Fruit fly (Drosophila melanogaster) whole organism, embryonic: ENCODE results near the gene CG1103.

Experiments used
- ATbp ChIP-seq: fragments of 200-800 bp; sonication (Bioruptor generic); optimal IDR thresholded peaks from 2 replicates; lab custom pipeline; 2017; ENCODE audit warnings: missing biosample characterization, mild to moderate bottlenecking, missing genetic modification characterization, missing genetic modification reagents
- Aef1 ChIP-seq: fragments of 200-800 bp; sonication (Bioruptor generic); IDR thresholded peaks from 3 replicates; pipeline ENCODE4 v1.3.6; 2022; ENCODE audit warnings: missing biosample characterization, missing genetic modification characterization
- Atf-2 ChIP-seq: fragments of 200-800 bp; sonication (Bioruptor generic); optimal IDR thresholded peaks from 2 replicates; lab custom pipeline; 2016; ENCODE audit warnings: missing biosample characterization, missing genetic modification characterization
- BtbVII ChIP-seq: fragments of 200-800 bp; sonication (Bioruptor generic); optimal IDR thresholded peaks from 3 replicates; lab custom pipeline; 2017; ENCODE audit warnings: missing biosample characterization, mild to moderate bottlenecking, missing genetic modification characterization
- CG10565 ChIP-seq: fragments of 200-800 bp; sonication (Bioruptor generic); optimal IDR thresholded peaks from 3 replicates; lab custom pipeline; 2016; ENCODE audit warnings: missing biosample characterization, mild to moderate bottlenecking, missing genetic modification characterization
- CG11085 ChIP-seq: fragments of 200-800 bp; sonication (Bioruptor generic); IDR thresholded peaks from 2 replicates; pipeline ENCODE4 v1.3.6; 2022; ENCODE audit warnings: missing biosample characterization, missing genetic modification characterization
- CG13624 ChIP-seq: fragments of 200-800 bp; sonication (Bioruptor generic); optimal IDR thresholded peaks from 2 replicates; lab custom pipeline; 2016; ENCODE audit warnings: missing biosample characterization, missing genetic modification characterization
- CG14710 ChIP-seq: fragments of 200-800 bp; sonication (Bioruptor generic); optimal IDR thresholded peaks from 3 replicates; lab custom pipeline; 2019; ENCODE audit warnings: missing biosample characterization, mild to moderate bottlenecking, missing genetic modification characterization, moderate library complexity
- CG16779 ChIP-seq: fragments of 200-800 bp; sonication (Bioruptor generic); IDR thresholded peaks from 2 replicates; pipeline ENCODE4 v1.3.6; 2022; ENCODE audit warnings: missing biosample characterization, missing genetic modification characterization
- CG17186 ChIP-seq: fragments of 200-800 bp; sonication (Bioruptor generic); optimal IDR thresholded peaks from 3 replicates; lab custom pipeline; 2017; ENCODE audit warnings: missing biosample characterization, missing genetic modification reagents, missing genetic modification characterization
- CG17328 ChIP-seq: fragments of 200-800 bp; sonication (Bioruptor generic); IDR thresholded peaks from 2 replicates; pipeline ENCODE4 v1.3.6; 2022; ENCODE audit warnings: missing biosample characterization, missing genetic modification characterization
- CG17385 ChIP-seq: fragments of 200-800 bp; sonication (Bioruptor generic); optimal IDR thresholded peaks from 3 replicates; lab custom pipeline; 2018; ENCODE audit warnings: missing biosample characterization, mild to moderate bottlenecking, missing genetic modification characterization
- CG17612 ChIP-seq: fragments of 200-800 bp; sonication (Bioruptor generic); IDR thresholded peaks from 2 replicates; pipeline ENCODE4 v1.3.6; 2022; ENCODE audit warnings: missing biosample characterization, missing genetic modification characterization
- CG18476 ChIP-seq: fragments of 200-800 bp; sonication (Bioruptor generic); optimal IDR thresholded peaks from 2 replicates; lab custom pipeline; 2016; ENCODE audit warnings: missing biosample characterization, mild to moderate bottlenecking, missing genetic modification characterization
- CG31388 ChIP-seq: fragments of 200-800 bp; sonication (Bioruptor generic); optimal IDR thresholded peaks from 2 replicates; lab custom pipeline; 2016; ENCODE audit warnings: missing biosample characterization, missing genetic modification characterization
- CG32532 ChIP-seq: fragments of 200-800 bp; sonication (Bioruptor generic); IDR thresholded peaks from 2 replicates; pipeline ENCODE4 v1.3.6; 2022; ENCODE audit warnings: missing biosample characterization, missing genetic modification characterization
- CG3995 ChIP-seq: fragments of 200-800 bp; sonication (Bioruptor generic); optimal IDR thresholded peaks from 3 replicates; lab custom pipeline; 2016; ENCODE audit warnings: missing biosample characterization, missing genetic modification characterization
- CG4404 ChIP-seq: fragments of 200-800 bp; sonication (Bioruptor generic); IDR thresholded peaks from 2 replicates; pipeline ENCODE4 v1.3.6; 2022; ENCODE audit warnings: missing biosample characterization, missing genetic modification characterization
- CG5245 ChIP-seq: fragments of 200-800 bp; sonication (Bioruptor generic); optimal IDR thresholded peaks from 3 replicates; lab custom pipeline; 2016; ENCODE audit warnings: missing biosample characterization, missing genetic modification characterization
- CG6689 ChIP-seq: fragments of 200-800 bp; sonication (Bioruptor generic); IDR thresholded peaks from 2 replicates; pipeline ENCODE4 v1.3.6; 2022; ENCODE audit warnings: missing biosample characterization, missing genetic modification characterization
- CG6813 ChIP-seq: fragments of 200-800 bp; sonication (Bioruptor generic); optimal IDR thresholded peaks from 2 replicates; lab custom pipeline; 2017; ENCODE audit warnings: missing biosample characterization, missing genetic modification characterization, mild to moderate bottlenecking, moderate library complexity, missing genetic modification reagents
- Chrac-16 ChIP-seq: fragments of 200-800 bp; sonication (Bioruptor generic); optimal IDR thresholded peaks from 3 replicates; lab custom pipeline; 2016; ENCODE audit warnings: missing biosample characterization, missing genetic modification characterization
- D19A ChIP-seq: fragments of 200-800 bp; optimal IDR thresholded peaks from 3 replicates; lab custom pipeline; 2019; ENCODE audit warnings: missing biosample characterization, mild to moderate bottlenecking, missing genetic modification characterization, moderate library complexity
- Doc3 ChIP-seq: fragments of 200-800 bp; sonication (Bioruptor generic); IDR thresholded peaks from 3 replicates; pipeline ENCODE4 v1.3.6; 2022; ENCODE audit warnings: missing biosample characterization, missing genetic modification characterization; ENCODE audit not compliant: partially characterized antibody
- Drgx ChIP-seq: fragments of 200-800 bp; sonication (Bioruptor generic); IDR thresholded peaks from 2 replicates; pipeline ENCODE4 v1.3.6; 2022; ENCODE audit warnings: missing biosample characterization, missing genetic modification characterization
- E2f2 ChIP-seq: fragments of 200-800 bp; sonication (Bioruptor generic); IDR thresholded peaks from 2 replicates; pipeline ENCODE4 v1.3.6; 2022; ENCODE audit warnings: missing biosample characterization, missing genetic modification characterization
- Ets65A ChIP-seq: fragments of 200-800 bp; sonication (Bioruptor generic); peaks from one replicate; lab custom pipeline; 2016; ENCODE audit warnings: missing biosample characterization, missing genetic modification characterization
- HLH54F ChIP-seq: fragments of 200-800 bp; sonication (Bioruptor generic); optimal IDR thresholded peaks from 3 replicates; lab custom pipeline; 2016; ENCODE audit warnings: missing biosample characterization, missing genetic modification characterization
- Hr3 ChIP-seq: fragments of 200-800 bp; sonication (Bioruptor generic); optimal IDR thresholded peaks from 3 replicates; lab custom pipeline; 2016; ENCODE audit warnings: missing biosample characterization, missing genetic modification characterization
- MBD-R2 ChIP-seq: fragments of 200-800 bp; sonication (Bioruptor generic); IDR thresholded peaks from 2 replicates; pipeline ENCODE4 v1.3.6; 2022; ENCODE audit warnings: missing biosample characterization, missing genetic modification characterization
- MESR4 ChIP-seq: fragments of 200-800 bp; sonication (Bioruptor generic); optimal IDR thresholded peaks from 2 replicates; lab custom pipeline; 2018; ENCODE audit warnings: missing biosample characterization, mild to moderate bottlenecking, missing genetic modification characterization, moderate library complexity
- Med ChIP-seq: fragments of 200-800 bp; sonication (Bioruptor generic); peaks from one replicate; lab custom pipeline; 2016; ENCODE audit warnings: missing biosample characterization, missing genetic modification characterization, mild to moderate bottlenecking, inconsistent platforms, moderate library complexity
- PHDP ChIP-seq: fragments of 200-800 bp; sonication (Bioruptor generic); optimal IDR thresholded peaks from 3 replicates; lab custom pipeline; 2018; ENCODE audit warnings: missing biosample characterization, mild to moderate bottlenecking, missing genetic modification characterization, moderate library complexity
- Scr ChIP-seq: fragments of 200-800 bp; sonication (Bioruptor generic); IDR thresholded peaks from 2 replicates; pipeline ENCODE4 v1.3.6; 2022; ENCODE audit warnings: missing biosample characterization, missing genetic modification characterization; ENCODE audit not compliant: partially characterized antibody
- Ssrp ChIP-seq: fragments of 200-800 bp; sonication (Bioruptor generic); optimal IDR thresholded peaks from 2 replicates; lab custom pipeline; 2018; ENCODE audit warnings: missing biosample characterization, mild to moderate bottlenecking, missing genetic modification characterization, moderate library complexity
- ara ChIP-seq: fragments of 200-800 bp; sonication (Bioruptor generic); IDR thresholded peaks from 2 replicates; pipeline ENCODE4 v1.3.6; 2022; ENCODE audit warnings: missing biosample characterization, missing genetic modification characterization
- ase ChIP-seq: fragments of 200-800 bp; sonication (Bioruptor generic); IDR thresholded peaks from 3 replicates; pipeline ENCODE4 v1.3.6; 2022; ENCODE audit warnings: missing biosample characterization, missing genetic modification characterization
- ci ChIP-seq: fragments of 200-800 bp; sonication (Bioruptor generic); IDR thresholded peaks from 3 replicates; pipeline ENCODE4 v1.3.6; 2022; ENCODE audit warnings: missing biosample characterization, missing genetic modification characterization
- cwo ChIP-seq: fragments of 200-800 bp; sonication (Bioruptor generic); optimal IDR thresholded peaks from 3 replicates; lab custom pipeline; 2017; ENCODE audit warnings: missing biosample characterization, missing genetic modification characterization, mild to moderate bottlenecking, moderate library complexity, missing genetic modification reagents
- dysf ChIP-seq: fragments of 200-800 bp; sonication (Bioruptor generic); IDR thresholded peaks from 3 replicates; pipeline ENCODE4 v1.3.6; 2022; ENCODE audit warnings: missing biosample characterization, missing genetic modification characterization
- gce ChIP-seq: fragments of 200-800 bp; sonication (Bioruptor generic); IDR thresholded peaks from 3 replicates; pipeline ENCODE4 v1.3.6; 2022; ENCODE audit warnings: missing biosample characterization, missing genetic modification characterization
- grau ChIP-seq: fragments of 200-800 bp; optimal IDR thresholded peaks from 3 replicates; lab custom pipeline; 2019; ENCODE audit warnings: missing biosample characterization, mild to moderate bottlenecking, missing genetic modification characterization, moderate library complexity
- gro ChIP-seq: fragments of 200-800 bp; sonication (Bioruptor generic); optimal IDR thresholded peaks from 2 replicates; lab custom pipeline; 2016; ENCODE audit warnings: missing biosample characterization, missing genetic modification characterization
- hb ChIP-seq: fragments of 200-800 bp; sonication (Bioruptor generic); IDR thresholded peaks from 3 replicates; pipeline ENCODE4 v1.3.6; 2022; ENCODE audit warnings: missing biosample characterization, missing genetic modification characterization; ENCODE audit not compliant: partially characterized antibody
- insv ChIP-seq, 2 experiments: fragments of 200-800 bp; sonication (Bioruptor generic); optimal IDR thresholded peaks; 3 replicates each; lab custom pipeline; 2016 to 2018; ENCODE audit warnings: missing biosample characterization in 2 of 2, missing genetic modification characterization in 2 of 2
- luna ChIP-seq: fragments of 200-800 bp; sonication (Bioruptor generic); optimal IDR thresholded peaks from 2 replicates; lab custom pipeline; 2016; ENCODE audit warnings: missing biosample characterization, missing genetic modification characterization
- pan ChIP-seq, 4 experiments: fragments of >200 bp in 3 of 4; fragments of 200-800 bp in 1 of 4; sonication (Bioruptor generic) in 1 of 4; optimal IDR thresholded peaks in 3 of 4; IDR thresholded peaks in 1 of 4; 2 replicates each; pipeline versions ENCODE4 v1.3.6 to Lab custom; 2017 to 2022; ENCODE audit warnings: missing biosample characterization in 2 of 4, missing genetic modification characterization in 2 of 4, mixed read lengths in 1 of 4
- pfk ChIP-seq: fragments of 200-800 bp; sonication (Bioruptor generic); optimal IDR thresholded peaks from 2 replicates; lab custom pipeline; 2018; ENCODE audit warnings: missing biosample characterization, mild to moderate bottlenecking, missing genetic modification characterization, moderate library complexity
- pros ChIP-seq: fragments of 200-800 bp; sonication (Bioruptor generic); optimal IDR thresholded peaks from 3 replicates; lab custom pipeline; 2019; ENCODE audit warnings: missing biosample characterization, mild to moderate bottlenecking, missing genetic modification characterization, moderate library complexity
- twi ChIP-seq: fragments of 200-800 bp; optimal IDR thresholded peaks from 2 replicates; lab custom pipeline; 2019; ENCODE audit warnings: missing biosample characterization, mild to moderate bottlenecking, missing genetic modification characterization, moderate library complexity
- zfh1 ChIP-seq: fragments of 200-800 bp; sonication (Bioruptor generic); IDR thresholded peaks from 3 replicates; pipeline ENCODE4 v1.3.6; 2022; ENCODE audit warnings: missing biosample characterization, missing genetic modification characterization

The CG1103 gene

dm6 chr3R:4387490-4387889 lies 49.9 kb downstream of the CG1103 start, which contains the start of gene tub (continued):
- TF ChIP-seq zfh1 = peak; percentile 66; the same call in 2 of the 3 replicates
- TF ChIP-seq CG17328 = 0 out of 2 replicates have a peak, but pooled peaks have one; percentile 26
- peak; percentile 94 for TF ChIP-seq MBD-R2
- peak; percentile 44 for TF ChIP-seq PHDP (tag; lab: Kevin White, UChicago)
- no peak for TF ChIP-seq hb (GFP tag; lab: Robert Waterston, UW)
- peak; percentile 50 for TF ChIP-seq grau (tag; lab: Kevin White, UChicago)
- peak; percentile 8 for TF ChIP-seq CG31388 (GFP tag; lab: Kevin White, UChicago)
- no peak for TF ChIP-seq CG17612
- TF ChIP-seq BtbVII = no peak
- no peak for TF ChIP-seq CG16779
- peak; percentile 20 for TF ChIP-seq Hr3 (GFP tag; lab: Kevin White, UChicago)
- TF ChIP-seq CG17186 (GFP tag; lab: Kevin White, UChicago) = peak; percentile 38
- TF ChIP-seq twi (tag; lab: Kevin White, UChicago) = peak; percentile 39
- TF ChIP-seq gce (GFP tag; lab: Robert Waterston, UW) = no peak
- TF ChIP-seq Ssrp = no peak
- TF ChIP-seq CG32532 = peak; percentile 62
- TF ChIP-seq ara (GFP tag; lab: Robert Waterston, UW) = peak; percentile 6; the same call in 1 of the 2 replicates
- TF ChIP-seq E2f2 (GFP tag; lab: Robert Waterston, UW) = peak; percentile 43; the same call in 1 of the 2 replicates
- TF ChIP-seq Med (GFP tag; lab: Kevin White, UChicago) = peak; percentile 89
- peak; percentile 30 for TF ChIP-seq CG5245 (GFP tag; lab: Kevin White, UChicago)
- TF ChIP-seq MESR4 (GFP tag; lab: Kevin White, UChicago) = peak; percentile 85
- TF ChIP-seq CG10565 = no peak
- TF ChIP-seq Ets65A (GFP tag; lab: Kevin White, UChicago) = no peak
- no peak for TF ChIP-seq CG17385
- TF ChIP-seq Drgx (GFP tag; lab: Robert Waterston, UW) = no peak
- no peak for TF ChIP-seq luna (GFP tag; lab: Kevin White, UChicago)
- peak; percentile 40 for TF ChIP-seq D19A (tag; lab: Kevin White, UChicago)
- TF ChIP-seq Scr (GFP tag; lab: Robert Waterston, UW) = 0 out of 2 replicates have a peak, but pooled peaks have one; percentile 15
- no peak for TF ChIP-seq ci (GFP tag; lab: Robert Waterston, UW)
- TF ChIP-seq dysf (GFP tag; lab: Robert Waterston, UW) = peak; percentile 24; the same call in 1 of the 3 replicates
- 0 out of 2 replicates have a peak, but pooled peaks have one; percentile 25 for TF ChIP-seq CG6689 (GFP tag; lab: Robert Waterston, UW)
- TF ChIP-seq CG13624 (GFP tag; lab: Kevin White, UChicago) = peak; percentile 49
- no peak for TF ChIP-seq Atf-2
- no peak for TF ChIP-seq pros
- no peak for TF ChIP-seq CG18476 (GFP tag; lab: Kevin White, UChicago)
- TF ChIP-seq pfk (GFP tag; lab: Kevin White, UChicago) = no peak
- peak; percentile 31 for TF ChIP-seq Chrac-16 (GFP tag; lab: Kevin White, UChicago)
- no peak for TF ChIP-seq CG4404 (GFP tag; lab: Robert Waterston, UW)
- no peak for TF ChIP-seq pan (optimal IDR thresholded peaks at IDR 0.05; lab: Kevin White, UChicago)
- TF ChIP-seq pan (GFP tag; optimal IDR thresholded peaks at IDR 0.05 in 1 of 2, IDR thresholded peaks at IDR 0.05 in 1 of 2) = peak in 1 of 2 experiments; percentile 42
- no peak for TF ChIP-seq CG6813 (GFP tag; lab: Kevin White, UChicago)
- peak; percentile 57 for TF ChIP-seq CG14710 (tag; lab: Kevin White, UChicago)
- TF ChIP-seq gro (GFP tag; lab: Kevin White, UChicago) = peak; percentile 31
- no peak for TF ChIP-seq Doc3 (GFP tag; lab: Robert Waterston, UW)
- TF ChIP-seq insv (GFP tag; optimal IDR thresholded peaks at IDR 0.05; lab: Kevin White, UChicago) = peak in 1 of 2 experiments; percentile 8
- no peak for TF ChIP-seq cwo (GFP tag; lab: Kevin White, UChicago)
- peak; percentile 6 for TF ChIP-seq CG3995 (GFP tag; lab: Kevin White, UChicago)
- TF ChIP-seq ase (GFP tag; lab: Robert Waterston, UW) = no peak
- no peak for TF ChIP-seq CG11085 (GFP tag; lab: Robert Waterston, UW)
- TF ChIP-seq HLH54F = peak; percentile 28
- no peak for TF ChIP-seq Aef1 (GFP tag; lab: Robert Waterston, UW)
- TF ChIP-seq ATbp = no peak
